Worm (Caenorhabditis elegans): ENCODE results near the gene ZK666.4.

- TF ChIP-seq nhr-11 (tag; optimal IDR thresholded peaks at IDR 0.05): no peak
- no peak for TF ChIP-seq nhr-232 (tag; optimal IDR thresholded peaks at IDR 0.05)
- TF ChIP-seq hlh-15 (tag; optimal IDR thresholded peaks at IDR 0.05): no peak
- TF ChIP-seq hlh-30 (tag; optimal IDR thresholded peaks at IDR 0.05; ENCODE audit: insufficient read depth): no peak
- TF ChIP-seq ceh-14 (tag; optimal IDR thresholded peaks at IDR 0.05): no peak
- TF ChIP-seq unc-86 (tag; optimal IDR thresholded peaks at IDR 0.05): no peak
These were observed 5.3 kb upstream of the ZK666.4 start, which contains the start of gene ZK666.2 for ce11 chrII:10471790-10472189.
